Worm (Caenorhabditis elegans): Measurements from ENCODE around the gene adss-1.
A peak's percentile ranks its signal among the peaks of the same experiment; 100 is the strongest.

- TF ChIP-seq ama-1 (optimal IDR thresholded peaks at IDR 0.05) (no peak), hnd-1 (tag; optimal IDR thresholded peaks at IDR 0.05) (no peak), hmg-4 (GFP tag; optimal IDR thresholded peaks at IDR 0.05) (no peak), tbx-11 (GFP tag; IDR thresholded peaks at IDR 0.05) (no peak), hmbx-1 (tag; optimal IDR thresholded peaks at IDR 0.05) (no peak), ceh-36 (tag; optimal IDR thresholded peaks at IDR 0.05) (peak; percentile 1), pes-1 (GFP tag; IDR thresholded peaks at IDR 0.05) (no peak), scrt-1 (GFP tag; IDR thresholded peaks at IDR 0.05) (no peak)
Measured at ce11 chrV:4860525-4860924, 37.3 kb upstream of the adss-1 start.
